Fruit fly (Drosophila melanogaster) whole organism, embryonic: ENCODE data around the gene BG642167.

Experiments
- BtbVII ChIP-seq: fragments of 200-800 bp; sonication (Bioruptor generic); optimal IDR thresholded peaks from 3 replicates; lab custom pipeline; 2017; ENCODE audit warnings: missing biosample characterization, mild to moderate bottlenecking, missing genetic modification characterization
- CG10431 ChIP-seq: fragments of 200-800 bp; sonication (Bioruptor generic); optimal IDR thresholded peaks from 3 replicates; lab custom pipeline; 2018; ENCODE audit warnings: missing biosample characterization, mild to moderate bottlenecking, missing genetic modification characterization
- CG10462 ChIP-seq: fragments of 200-800 bp; sonication (Bioruptor generic); optimal IDR thresholded peaks from 2 replicates; lab custom pipeline; 2016; ENCODE audit warnings: missing biosample characterization, missing genetic modification characterization
- CG11696 ChIP-seq: fragments of 200-800 bp; sonication (Bioruptor generic); IDR thresholded peaks from 2 replicates; pipeline ENCODE4 v1.3.6; 2022; ENCODE audit warnings: missing biosample characterization, missing genetic modification characterization
- CG13123 ChIP-seq: fragments of 200-800 bp; sonication (Bioruptor generic); optimal IDR thresholded peaks from 2 replicates; lab custom pipeline; 2016; ENCODE audit warnings: missing biosample characterization, missing genetic modification characterization
- CG13296 ChIP-seq: fragments of 200-800 bp; sonication (Bioruptor generic); optimal IDR thresholded peaks from 3 replicates; lab custom pipeline; 2018; ENCODE audit warnings: missing biosample characterization, mild to moderate bottlenecking, missing genetic modification characterization
- CG16815 ChIP-seq: fragments of 200-800 bp; sonication (Bioruptor generic); optimal IDR thresholded peaks from 3 replicates; lab custom pipeline; 2017; ENCODE audit warnings: missing biosample characterization, mild to moderate bottlenecking, missing genetic modification characterization
- CG17802 ChIP-seq: fragments of 200-800 bp; sonication (Bioruptor generic); optimal IDR thresholded peaks from 2 replicates; lab custom pipeline; 2018; ENCODE audit warnings: missing biosample characterization, mild to moderate bottlenecking, missing genetic modification characterization, moderate library complexity
- CG2678 ChIP-seq: fragments of 200-800 bp; sonication (Bioruptor generic); optimal IDR thresholded peaks from 3 replicates; lab custom pipeline; 2019; ENCODE audit warnings: missing biosample characterization, mild to moderate bottlenecking, missing genetic modification characterization, moderate library complexity
- CG3995 ChIP-seq: fragments of 200-800 bp; sonication (Bioruptor generic); optimal IDR thresholded peaks from 3 replicates; lab custom pipeline; 2016; ENCODE audit warnings: missing biosample characterization, missing genetic modification characterization
- CG6175 ChIP-seq: fragments of 200-800 bp; sonication (Bioruptor generic); IDR thresholded peaks from 3 replicates; pipeline ENCODE4 v1.3.6; 2022; ENCODE audit warnings: missing biosample characterization, missing genetic modification characterization
- CG6791 ChIP-seq: fragments of 200-800 bp; sonication (Bioruptor generic); IDR thresholded peaks from 3 replicates; pipeline ENCODE4 v1.3.6; 2022; ENCODE audit warnings: missing biosample characterization, missing genetic modification characterization; ENCODE audit not compliant: partially characterized antibody
- CG6813 ChIP-seq: fragments of 200-800 bp; sonication (Bioruptor generic); optimal IDR thresholded peaks from 2 replicates; lab custom pipeline; 2017; ENCODE audit warnings: missing biosample characterization, missing genetic modification characterization, mild to moderate bottlenecking, moderate library complexity, missing genetic modification reagents
- CG7928 ChIP-seq: fragments of 200-800 bp; sonication (Bioruptor generic); optimal IDR thresholded peaks from 2 replicates; lab custom pipeline; 2017; ENCODE audit warnings: missing biosample characterization, mild to moderate bottlenecking, missing genetic modification characterization
- CG9437 ChIP-seq: fragments of 200-800 bp; sonication (Bioruptor generic); optimal IDR thresholded peaks from 2 replicates; lab custom pipeline; 2018; ENCODE audit warnings: missing biosample characterization, mild to moderate bottlenecking, missing genetic modification characterization
- Dad ChIP-seq: fragments of 200-800 bp; sonication (Bioruptor generic); optimal IDR thresholded peaks from 3 replicates; lab custom pipeline; 2016; ENCODE audit warnings: missing biosample characterization, missing genetic modification characterization
- Dref ChIP-seq: fragments of 200-800 bp; sonication (Bioruptor generic); IDR thresholded peaks from 2 replicates; pipeline ENCODE4 v1.3.6; 2022; ENCODE audit warnings: missing biosample characterization, missing genetic modification characterization
- Ets65A ChIP-seq: fragments of 200-800 bp; sonication (Bioruptor generic); peaks from one replicate; lab custom pipeline; 2016; ENCODE audit warnings: missing biosample characterization, missing genetic modification characterization
- Hr51 ChIP-seq, 2 experiments: fragments of 200-800 bp; sonication (Bioruptor generic); optimal IDR thresholded peaks; 2 replicates in 1 of 2; 3 replicates in 1 of 2; lab custom pipeline; 2016 to 2018; ENCODE audit warnings: missing biosample characterization in 2 of 2, missing genetic modification characterization in 2 of 2, mild to moderate bottlenecking in 1 of 2, moderate library complexity in 1 of 2
- Lpt ChIP-seq: fragments of >200 bp; optimal IDR thresholded peaks from 2 replicates; lab custom pipeline; 2018; ENCODE audit warnings: missing biosample characterization, missing genetic modification characterization
- Neu2 ChIP-seq: fragments of 200-800 bp; sonication (Bioruptor generic); optimal IDR thresholded peaks from 3 replicates; lab custom pipeline; 2016; ENCODE audit warnings: missing biosample characterization, missing genetic modification characterization, borderline replicate concordance
- Spps ChIP-seq: fragments of 200-800 bp; sonication (Bioruptor generic); optimal IDR thresholded peaks from 2 replicates; lab custom pipeline; 2018; ENCODE audit warnings: missing biosample characterization, mild to moderate bottlenecking, missing genetic modification characterization
- abd-A ChIP-seq: fragments of 200-800 bp; sonication (Bioruptor generic); optimal IDR thresholded peaks from 3 replicates; lab custom pipeline; 2019; ENCODE audit warnings: missing biosample characterization, mild to moderate bottlenecking, missing genetic modification characterization, moderate library complexity
- bbx ChIP-seq: fragments of 200-800 bp; sonication (Bioruptor generic); IDR thresholded peaks from 2 replicates; pipeline ENCODE4 v1.3.6; 2022; ENCODE audit warnings: missing biosample characterization, missing genetic modification characterization; ENCODE audit not compliant: partially characterized antibody
- chinmo ChIP-seq: fragments of 200-800 bp; sonication (Bioruptor generic); IDR thresholded peaks from 4 replicates; pipeline ENCODE4 v1.3.6; 2022; ENCODE audit warnings: missing biosample characterization, missing genetic modification characterization; ENCODE audit not compliant: partially characterized antibody
- dati ChIP-seq: fragments of 200-800 bp; sonication (Bioruptor generic); IDR thresholded peaks from 2 replicates; pipeline ENCODE4 v1.3.6; 2022; ENCODE audit warnings: missing biosample characterization, missing genetic modification characterization
- hbn ChIP-seq: fragments of 200-800 bp; sonication (Bioruptor generic); IDR thresholded peaks from 2 replicates; pipeline ENCODE4 v1.3.6; 2022; ENCODE audit warnings: missing biosample characterization, missing genetic modification characterization; ENCODE audit not compliant: partially characterized antibody
- her ChIP-seq: fragments of 200-800 bp; sonication (Bioruptor generic); optimal IDR thresholded peaks from 2 replicates; lab custom pipeline; 2016; ENCODE audit warnings: missing biosample characterization, missing genetic modification characterization
- insv ChIP-seq, 2 experiments: fragments of 200-800 bp; sonication (Bioruptor generic); optimal IDR thresholded peaks; 3 replicates each; lab custom pipeline; 2016 to 2018; ENCODE audit warnings: missing biosample characterization in 2 of 2, missing genetic modification characterization in 2 of 2
- knrl ChIP-seq: fragments of 200-800 bp; sonication (Bioruptor generic); IDR thresholded peaks from 3 replicates; pipeline ENCODE4 v1.3.6; 2022; ENCODE audit warnings: missing biosample characterization, missing genetic modification characterization; ENCODE audit not compliant: partially characterized antibody
- odd ChIP-seq: fragments of 200-800 bp; sonication (Bioruptor generic); optimal IDR thresholded peaks from 2 replicates; lab custom pipeline; 2017; ENCODE audit warnings: missing biosample characterization, mild to moderate bottlenecking, missing genetic modification characterization
- pan ChIP-seq, 4 experiments: fragments of >200 bp in 3 of 4; fragments of 200-800 bp in 1 of 4; sonication (Bioruptor generic) in 1 of 4; optimal IDR thresholded peaks in 3 of 4; IDR thresholded peaks in 1 of 4; 2 replicates each; pipeline versions ENCODE4 v1.3.6 to Lab custom; 2017 to 2022; ENCODE audit warnings: missing biosample characterization in 2 of 4, missing genetic modification characterization in 2 of 4, mixed read lengths in 1 of 4
- pfk ChIP-seq: fragments of 200-800 bp; sonication (Bioruptor generic); optimal IDR thresholded peaks from 2 replicates; lab custom pipeline; 2018; ENCODE audit warnings: missing biosample characterization, mild to moderate bottlenecking, missing genetic modification characterization, moderate library complexity
- pnt ChIP-seq: fragments of 200-800 bp; sonication (Bioruptor generic); optimal IDR thresholded peaks from 3 replicates; lab custom pipeline; 2016; ENCODE audit warnings: missing biosample characterization, missing genetic modification characterization
- shn ChIP-seq: fragments of 200-800 bp; sonication (Bioruptor generic); optimal IDR thresholded peaks from 3 replicates; lab custom pipeline; 2016; ENCODE audit warnings: missing biosample characterization, missing genetic modification characterization
- slbo ChIP-seq: fragments of 200-800 bp; sonication (Bioruptor generic); IDR thresholded peaks from 2 replicates; pipeline ENCODE4 v1.3.6; 2022; ENCODE audit warnings: missing biosample characterization, missing genetic modification characterization
- ttk ChIP-seq: fragments of 200-800 bp; sonication (Bioruptor generic); IDR thresholded peaks from 2 replicates; pipeline ENCODE4 v2.1.2; 2022; ENCODE audit warnings: missing biosample characterization, missing genetic modification characterization
- unpg ChIP-seq: fragments of 200-800 bp; sonication (Bioruptor generic); optimal IDR thresholded peaks from 3 replicates; lab custom pipeline; 2018; ENCODE audit warnings: missing biosample characterization, mild to moderate bottlenecking, missing genetic modification characterization, moderate library complexity

BG642167 gene

DNA sequence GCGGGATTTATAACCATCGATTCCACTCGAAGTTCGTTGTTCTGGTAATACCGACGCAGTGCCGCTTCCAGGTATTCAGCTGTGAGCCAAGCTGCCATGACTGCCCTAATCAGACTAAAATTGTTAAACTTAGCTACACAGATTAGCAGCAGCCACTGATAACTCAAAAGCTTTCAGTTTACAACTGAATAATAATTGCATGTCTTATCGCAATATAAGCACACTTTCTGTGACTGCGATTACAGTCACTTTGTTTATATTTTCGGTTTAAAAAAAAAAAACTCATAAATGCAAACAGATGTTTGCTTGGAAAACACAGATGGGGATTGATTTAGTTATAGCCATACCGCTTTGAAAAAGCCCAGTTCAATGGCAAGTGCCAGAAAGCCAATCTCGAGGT lies 16.9 kb upstream of the BG642167 start, which contains the start of gene CG31380:
CG31380 (minus strand) TSS at position 101 of the 400 bp plus-strand sequence.
- TF ChIP-seq CG13123 (GFP tag; lab: Kevin White, UChicago) (no peak), odd (GFP tag; lab: Kevin White, UChicago) (no peak), CG11696 (GFP tag; lab: Robert Waterston, UW) (no peak), CG13296 (GFP tag; lab: Kevin White, UChicago) (no peak), unpg (GFP tag; lab: Kevin White, UChicago) (no peak), CG6813 (GFP tag; lab: Kevin White, UChicago) (no peak), chinmo (GFP tag; lab: Robert Waterston, UW) (no peak), CG16815 (GFP tag; lab: Kevin White, UChicago) (no peak), Lpt (GFP tag; lab: Kevin White, UChicago) (no peak), CG17802 (tag; lab: Kevin White, UChicago) (no peak), Neu2 (GFP tag; lab: Kevin White, UChicago) (no peak), shn (GFP tag; lab: Kevin White, UChicago) (no peak), Spps (tag; lab: Kevin White, UChicago) (no peak), pan (optimal IDR thresholded peaks at IDR 0.05; lab: Kevin White, UChicago) (no peak), pan (GFP tag; optimal IDR thresholded peaks at IDR 0.05 in 1 of 2, IDR thresholded peaks at IDR 0.05 in 1 of 2) (no peak), abd-A (tag; lab: Kevin White, UChicago) (no peak), CG10431 (GFP tag; lab: Kevin White, UChicago) (no peak), bbx (GFP tag; lab: Robert Waterston, UW) (no peak), CG6175 (GFP tag; lab: Robert Waterston, UW) (no peak), pnt (no peak)

DNA sequence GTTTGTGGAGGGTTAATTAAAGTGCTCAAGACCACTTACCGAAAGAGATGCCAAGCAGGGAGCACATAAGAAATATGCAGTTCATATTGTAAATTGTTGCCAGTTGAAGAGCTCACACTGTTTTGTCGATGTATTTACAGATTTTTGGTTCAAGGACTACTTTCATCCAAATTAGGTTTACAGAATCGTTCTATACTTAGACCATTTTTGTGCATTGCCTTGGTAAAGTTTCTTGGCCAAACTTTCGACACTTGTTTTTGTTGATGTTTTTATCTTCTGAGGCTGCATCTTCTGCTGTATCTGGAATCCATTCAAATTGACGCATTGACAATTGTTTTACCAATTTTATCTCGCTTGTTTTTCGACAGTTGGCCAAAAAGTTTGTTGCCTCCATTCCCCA lies 15.9 kb upstream of the BG642167 start, which contains the start of gene CG31093:
CG31093 (minus strand) TSS at position 101 of the 400 bp plus-strand sequence.
- TF ChIP-seq Dref (no peak), BtbVII (GFP tag; lab: Kevin White, UChicago) (no peak), CG3995 (GFP tag; lab: Kevin White, UChicago) (no peak), insv (GFP tag; optimal IDR thresholded peaks at IDR 0.05; lab: Kevin White, UChicago) (no peak), hbn (GFP tag; lab: Robert Waterston, UW) (no peak), Hr51 (GFP tag; optimal IDR thresholded peaks at IDR 0.05; lab: Kevin White, UChicago) (no peak), CG16815 (GFP tag; lab: Kevin White, UChicago) (no peak), her (no peak), CG10462 (GFP tag; lab: Kevin White, UChicago) (no peak)
- TF ChIP-seq, all 482 proteins: peak for 0

- TF ChIP-seq Ets65A (GFP tag; lab: Kevin White, UChicago) (peak; percentile 91), slbo (GFP tag; lab: Robert Waterston, UW) (peak; percentile 10; the same call in 1 of the 2 replicates), pfk (GFP tag; lab: Kevin White, UChicago) (no peak)
These were observed 14.4 kb upstream of the BG642167 start for dm6 chr3R:25791807-25792206.

- TF ChIP-seq CG7928 (no peak), ttk (no peak), CG2678 (tag; lab: Kevin White, UChicago) (no peak), knrl (GFP tag; lab: Robert Waterston, UW) (no peak), CG9437 (GFP tag; lab: Kevin White, UChicago) (no peak), Dad (GFP tag; lab: Kevin White, UChicago) (no peak), dati (GFP tag; lab: Robert Waterston, UW) (no peak), CG6791 (GFP tag; lab: Robert Waterston, UW) (no peak)
These were observed 4.6 kb downstream of the BG642167 start, which contains the start of gene CG5024 for dm6 chr3R:25810796-25811195. Gene CG5024, plus strand, starts transcription at chr3R:25811096.
